Worm (Caenorhabditis elegans) whole organism, L4 larva: Measurements from ENCODE around the gene rmd-1.
A peak's percentile ranks its signal among the peaks of the same experiment; 100 is the strongest.

Experiments used
- F49E8.2 ChIP-seq: sonication (generic microtip); optimal IDR thresholded peaks from 2 replicates; lab custom pipeline; 2016; ENCODE audit warnings: missing compliant biosample characterization, mild to moderate bottlenecking, missing genetic modification characterization, borderline replicate concordance
- R02D3.7 ChIP-seq: fragments of 150-350 bp; sonication (generic microtip); optimal IDR thresholded peaks from 3 replicates; lab custom pipeline; 2014; ENCODE audit warnings: missing biosample characterization, missing genetic modification characterization
- T20F7.1 ChIP-seq: fragments of 200-800 bp; sonication (Bioruptor generic); optimal IDR thresholded peaks from 2 replicates; lab custom pipeline; 2018; ENCODE audit warnings: mild to moderate bottlenecking, missing genetic modification characterization, missing compliant biosample characterization
- Y48G9A.11 ChIP-seq: fragments of 200-800 bp; sonication (Bioruptor generic); IDR thresholded peaks from 2 replicates; pipeline ENCODE4 v1.3.6; 2022; ENCODE audit warnings: missing genetic modification reagents, missing genetic modification characterization, missing compliant biosample characterization
- Y5F2A.4 ChIP-seq: fragments of 200-800 bp; sonication (Bioruptor generic); optimal IDR thresholded peaks from 2 replicates; lab custom pipeline; 2018; ENCODE audit warnings: mild to moderate bottlenecking, missing genetic modification characterization, missing compliant biosample characterization
- aly-2 ChIP-seq: sonication (generic microtip); optimal IDR thresholded peaks from 2 replicates; lab custom pipeline; 2018; ENCODE audit warnings: missing biosample characterization, missing genetic modification characterization
- ama-1 ChIP-seq: fragments of 150-350 bp; optimal IDR thresholded peaks from 2 replicates; lab custom pipeline; 2014; ENCODE audit warnings: inconsistent platforms, mixed read lengths
- arid-1 ChIP-seq: fragments of 200-800 bp; sonication (Bioruptor generic); conservative IDR thresholded peaks from 2 replicates; pipeline ENCODE4 v1.3.6; 2022; ENCODE audit warnings: missing genetic modification reagents, missing genetic modification characterization, missing compliant biosample characterization
- ceh-20 ChIP-seq: fragments of 200-800 bp; sonication (Bioruptor generic); IDR thresholded peaks from 2 replicates; pipeline ENCODE4 v1.3.6; 2022; ENCODE audit warnings: missing genetic modification reagents, missing genetic modification characterization, missing compliant biosample characterization
- cey-2 ChIP-seq: sonication (generic microtip); optimal IDR thresholded peaks from 3 replicates; lab custom pipeline; 2017; ENCODE audit warnings: missing genetic modification characterization, mild to moderate bottlenecking, missing compliant biosample characterization, antibody characterized with exemption, borderline replicate concordance; ENCODE audit not compliant: insufficient read depth
- daf-12 ChIP-seq: fragments of 150-350 bp; optimal IDR thresholded peaks from 2 replicates; lab custom pipeline; 2014; ENCODE audit warnings: missing biosample characterization, missing genetic modification reagents, missing genetic modification characterization
- daf-16 ChIP-seq, 3 experiments: sonication (generic microtip); optimal IDR thresholded peaks; 2 replicates each; lab custom pipeline; 2016 to 2017; ENCODE audit warnings: missing genetic modification characterization in 3 of 3, missing genetic modification reagents in 3 of 3, mild to moderate bottlenecking in 2 of 3, missing compliant biosample characterization in 2 of 3, missing biosample characterization in 1 of 3, moderate library complexity in 1 of 3
- daf-19 ChIP-seq: fragments of 200-800 bp; sonication (Bioruptor generic); conservative IDR thresholded peaks from 2 replicates; pipeline ENCODE4 v1.3.6; 2022; ENCODE audit warnings: missing genetic modification characterization, missing compliant biosample characterization
- daf-8 ChIP-seq: fragments of 200-800 bp; sonication (Bioruptor generic); IDR thresholded peaks from 2 replicates; pipeline ENCODE4 v1.3.6; 2022; ENCODE audit warnings: missing genetic modification characterization, missing compliant biosample characterization
- dmd-6 ChIP-seq: fragments of 200-800 bp; sonication (Bioruptor generic); IDR thresholded peaks from 2 replicates; pipeline ENCODE4 v1.3.6; 2022; ENCODE audit warnings: missing genetic modification reagents, missing genetic modification characterization, missing compliant biosample characterization
- dmd-8 ChIP-seq: fragments of 200-800 bp; sonication (Bioruptor generic); IDR thresholded peaks from 2 replicates; pipeline ENCODE4 v1.3.6; 2022; ENCODE audit warnings: missing genetic modification characterization, missing compliant biosample characterization
- dve-1 ChIP-seq: sonication (generic microtip); optimal IDR thresholded peaks from 2 replicates; lab custom pipeline; 2017; ENCODE audit warnings: antibody characterized with exemption, mild to moderate bottlenecking, missing genetic modification characterization, missing compliant biosample characterization; ENCODE audit not compliant: insufficient read depth
- egl-43 ChIP-seq: fragments of 200-800 bp; sonication (Bioruptor generic); IDR thresholded peaks from 2 replicates; pipeline ENCODE4 v1.3.6; 2022; ENCODE audit warnings: missing genetic modification reagents, missing genetic modification characterization, missing compliant biosample characterization
- hif-1 ChIP-seq, 2 experiments: sonication (generic microtip); optimal IDR thresholded peaks; 2 replicates each; lab custom pipeline; 2016 to 2017; ENCODE audit warnings: missing compliant biosample characterization in 2 of 2, missing genetic modification characterization in 2 of 2, missing genetic modification reagents in 2 of 2, missing genotype in 2 of 2, mild to moderate bottlenecking in 1 of 2
- hlh-11 ChIP-seq: fragments of 200-800 bp; sonication (Bioruptor generic); optimal IDR thresholded peaks from 2 replicates; lab custom pipeline; 2018; ENCODE audit warnings: mild to moderate bottlenecking, missing genetic modification characterization, missing compliant biosample characterization
- hlh-30 ChIP-seq: sonication (generic microtip); optimal IDR thresholded peaks from 2 replicates; lab custom pipeline; 2017; ENCODE audit warnings: antibody characterized with exemption, mild to moderate bottlenecking, missing genetic modification characterization, missing compliant biosample characterization; ENCODE audit not compliant: insufficient read depth
- lin-1 ChIP-seq: fragments of 200-800 bp; sonication (Bioruptor generic); IDR thresholded peaks from 2 replicates; pipeline ENCODE4 v1.3.6; 2022; ENCODE audit warnings: missing genetic modification reagents, missing genetic modification characterization, missing compliant biosample characterization
- lin-15B ChIP-seq: fragments of 150-350 bp; sonication (generic microtip); optimal IDR thresholded peaks from 3 replicates; lab custom pipeline; 2014; ENCODE audit warnings: missing biosample characterization, missing genetic modification characterization
- lin-29 ChIP-seq: fragments of 200-800 bp; sonication (Bioruptor generic); IDR thresholded peaks from 2 replicates; pipeline ENCODE4 v1.3.6; 2022; ENCODE audit warnings: missing genetic modification reagents, missing genetic modification characterization, missing compliant biosample characterization
- lin-38 ChIP-seq: fragments of 200-800 bp; sonication (Bioruptor generic); IDR thresholded peaks from 2 replicates; pipeline ENCODE4 v1.3.6; 2022; ENCODE audit warnings: missing genetic modification reagents, missing genetic modification characterization, missing compliant biosample characterization
- madf-5 ChIP-seq, 2 experiments: fragments of 200-800 bp; sonication (Bioruptor generic); IDR thresholded peaks; 2 replicates each; pipeline ENCODE4 v1.3.6; 2022; ENCODE audit warnings: missing compliant biosample characterization in 2 of 2, missing genetic modification characterization in 2 of 2
- madf-9 ChIP-seq: fragments of 200-800 bp; sonication (Bioruptor generic); conservative IDR thresholded peaks from 2 replicates; pipeline ENCODE4 v1.3.6; 2022; ENCODE audit warnings: missing genetic modification reagents, missing genetic modification characterization, missing compliant biosample characterization
- mep-1 ChIP-seq: fragments of 150-350 bp; sonication (generic microtip); optimal IDR thresholded peaks from 3 replicates; lab custom pipeline; 2014; ENCODE audit warnings: missing biosample characterization, missing genetic modification characterization
- mes-2 ChIP-seq: sonication (generic microtip); optimal IDR thresholded peaks from 2 replicates; lab custom pipeline; 2016; ENCODE audit warnings: missing genotype, mild to moderate bottlenecking, missing genetic modification characterization, missing compliant biosample characterization; ENCODE audit not compliant: poor library complexity, severe bottlenecking
- nhr-102 ChIP-seq: sonication (generic microtip); optimal IDR thresholded peaks from 2 replicates; lab custom pipeline; 2016; ENCODE audit warnings: mild to moderate bottlenecking, missing genetic modification characterization, moderate library complexity, missing compliant biosample characterization
- nhr-111 ChIP-seq: fragments of 200-800 bp; sonication (Bioruptor generic); optimal IDR thresholded peaks from 2 replicates; lab custom pipeline; 2018; ENCODE audit warnings: mild to moderate bottlenecking, missing genetic modification characterization, missing compliant biosample characterization
- nhr-25 ChIP-seq: sonication (generic microtip); optimal IDR thresholded peaks from 2 replicates; lab custom pipeline; 2017; ENCODE audit warnings: missing genetic modification characterization, mild to moderate bottlenecking, missing compliant biosample characterization, antibody characterized with exemption, moderate library complexity, borderline replicate concordance; ENCODE audit not compliant: insufficient read depth
- nhr-48 ChIP-seq: sonication (generic microtip); optimal IDR thresholded peaks from 2 replicates; lab custom pipeline; 2016; ENCODE audit warnings: mild to moderate bottlenecking, missing genetic modification characterization, missing compliant biosample characterization
- pha-4 ChIP-seq, 2 experiments: fragments of 150-350 bp in 1 of 2; fragments of 200-800 bp in 1 of 2; sonication (Bioruptor generic) in 1 of 2; IDR thresholded peaks in 1 of 2; optimal IDR thresholded peaks in 1 of 2; 2 replicates each; pipeline versions ENCODE4 v1.3.6 to Lab custom; 2014 to 2022; ENCODE audit warnings: missing genetic modification characterization in 2 of 2, missing genetic modification reagents in 2 of 2, missing biosample characterization in 1 of 2, missing compliant biosample characterization in 1 of 2
- set-16 ChIP-seq: fragments of 200-800 bp; sonication (Bioruptor generic); IDR thresholded peaks from 2 replicates; pipeline ENCODE4 v1.3.6; 2022; ENCODE audit warnings: missing genetic modification reagents, missing genetic modification characterization, missing compliant biosample characterization
- spr-1 ChIP-seq: sonication (generic microtip); optimal IDR thresholded peaks from 2 replicates; lab custom pipeline; 2016; ENCODE audit warnings: mild to moderate bottlenecking, missing genetic modification characterization, missing compliant biosample characterization
- tra-1 ChIP-seq: fragments of 200-800 bp; sonication (Bioruptor generic); IDR thresholded peaks from 2 replicates; pipeline ENCODE4 v1.3.6; 2022; ENCODE audit warnings: missing genetic modification reagents, missing genetic modification characterization, missing compliant biosample characterization
- unc-130 ChIP-seq: sonication (generic microtip); optimal IDR thresholded peaks from 2 replicates; lab custom pipeline; 2016; ENCODE audit warnings: missing genetic modification reagents, missing genetic modification characterization, missing compliant biosample characterization
- unc-39 ChIP-seq: sonication (generic microtip); optimal IDR thresholded peaks from 2 replicates; lab custom pipeline; 2017; ENCODE audit warnings: missing biosample characterization, missing genetic modification characterization
- unc-62 ChIP-seq, 3 experiments: fragments of 150-350 bp in 1 of 3; sonication (generic microtip); optimal IDR thresholded peaks in 2 of 3; peaks in 1 of 3; 1 replicate in 1 of 3; 2 replicates in 2 of 3; lab custom pipeline; 2014 to 2017; ENCODE audit warnings: missing biosample characterization in 3 of 3, missing genetic modification characterization in 3 of 3, missing genetic modification reagents in 3 of 3, missing genotype in 1 of 3
- zip-2 ChIP-seq: fragments of 150-350 bp; optimal IDR thresholded peaks from 2 replicates; lab custom pipeline; 2014; ENCODE audit warnings: missing biosample characterization, missing genetic modification characterization
- ztf-11 ChIP-seq: fragments of 150-350 bp; optimal IDR thresholded peaks from 2 replicates; lab custom pipeline; 2014; ENCODE audit warnings: missing biosample characterization, missing genetic modification characterization
- ztf-7 ChIP-seq: fragments of 150-350 bp; optimal IDR thresholded peaks from 2 replicates; lab custom pipeline; 2014; ENCODE audit warnings: missing biosample characterization, missing genetic modification characterization

rmd-1 gene

DNA sequence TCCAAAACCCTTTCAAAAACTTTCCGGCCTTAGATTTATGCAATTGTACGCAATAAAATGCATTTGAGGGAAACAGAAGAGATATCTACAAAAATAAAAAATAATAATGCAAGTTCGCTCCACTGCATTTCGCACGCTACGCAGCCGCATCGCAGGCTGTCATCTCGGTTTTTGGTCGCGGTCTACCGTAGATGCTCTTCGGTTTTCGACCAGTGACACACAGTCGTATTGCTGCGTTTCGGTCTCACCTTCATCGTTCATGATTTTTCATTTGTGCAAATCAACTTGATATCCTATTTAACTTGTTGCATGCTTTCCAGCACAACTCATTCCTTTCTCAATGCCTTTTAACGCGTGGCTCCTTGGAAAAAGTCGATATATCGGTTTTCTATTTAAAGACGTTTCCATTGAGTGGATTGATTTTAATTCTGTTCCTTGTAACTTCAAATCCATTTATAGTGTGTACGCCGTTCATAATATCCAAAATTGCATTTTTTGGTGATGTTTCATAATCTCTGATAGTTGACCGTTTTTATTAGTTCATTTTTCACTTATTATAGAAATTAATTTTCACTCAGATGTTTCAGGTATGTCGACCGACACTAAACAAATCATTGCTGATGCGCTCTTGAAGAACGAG is 21.9 kb downstream of the rmd-1 start, which contains the start of gene vha-1 (continued):
- TF ChIP-seq Y48G9A.11 (GFP tag; lab: Robert Waterston, UW) (no peak), tra-1 (GFP tag; lab: Robert Waterston, UW) (0 out of 2 replicates have a peak, but pooled peaks have one; percentile 46), nhr-25 (tag; lab: Kevin White, UChicago) (peak; percentile 66), dmd-8 (no peak), daf-19 (GFP tag; lab: Robert Waterston, UW) (no peak), daf-12 (tag; lab: Kevin White, UChicago) (no peak), madf-5 (GFP tag; IDR thresholded peaks at IDR 0.05; lab: Robert Waterston, UW) (no peak), ztf-7 (tag; lab: Kevin White, UChicago) (peak; percentile 22), R02D3.7 (no peak), cey-2 (tag; lab: Kevin White, UChicago) (no peak), nhr-102 (tag; lab: Kevin White, UChicago) (peak; percentile 63), unc-39 (tag; lab: Kevin White, UChicago) (no peak), lin-15B (tag; lab: Kevin White, UChicago) (peak; percentile 40), zip-2 (tag; lab: Kevin White, UChicago) (no peak), hlh-30 (tag; lab: Kevin White, UChicago) (peak; percentile 70), dmd-6 (GFP tag; lab: Robert Waterston, UW) (peak; percentile 93), aly-2 (tag; lab: Kevin White, UChicago) (no peak), lin-29 (no peak)

ce11 chrIII:9782011-9782436 is 23.1 kb downstream of the rmd-1 start, which contains the start of gene vha-2:
Gene vha-2 (plus strand): TSS chrIII:9782164.
- TF ChIP-seq arid-1 (peak; percentile 49), lin-1 (GFP tag; lab: Robert Waterston, UW) (peak; percentile 61), ama-1 (peak; percentile 90), F49E8.2 (peak; percentile 40), madf-9 (GFP tag; lab: Robert Waterston, UW) (peak; percentile 49; the same call in 1 of the 2 replicates), ztf-11 (no peak), egl-43 (0 out of 2 replicates have a peak, but pooled peaks have one; percentile 47), daf-16 (GFP tag; optimal IDR thresholded peaks at IDR 0.05; lab: Kevin White, UChicago) (peak in 1 of 2 experiments; percentile 9), daf-16 (tag; optimal IDR thresholded peaks at IDR 0.05; lab: Kevin White, UChicago) (peak; percentile 31), unc-130 (GFP tag; lab: Kevin White, UChicago) (no peak), set-16 (GFP tag; lab: Robert Waterston, UW) (peak; percentile 23; the same call in 1 of the 2 replicates), lin-38 (peak; percentile 77), hlh-11 (tag; lab: Kevin White, UChicago) (peak; percentile 32), unc-62 (GFP tag; optimal IDR thresholded peaks at IDR 0.05 in 1 of 2; lab: Kevin White, UChicago) (peak in 1 of 2 experiments; percentile 91), unc-62 (tag; optimal IDR thresholded peaks at IDR 0.05; lab: Kevin White, UChicago) (no peak), mep-1 (tag; lab: Kevin White, UChicago) (peak; percentile 7), T20F7.1 (GFP tag; lab: Kevin White, UChicago) (peak; percentile 61), nhr-102 (tag; lab: Kevin White, UChicago) (peak; percentile 12), hif-1 (tag; optimal IDR thresholded peaks at IDR 0.05; lab: Kevin White, UChicago) (no peak), ceh-20 (GFP tag; lab: Robert Waterston, UW) (no peak), tra-1 (GFP tag; lab: Robert Waterston, UW) (peak; percentile 26; the same call in 1 of the 2 replicates), dve-1 (tag; lab: Kevin White, UChicago) (peak; percentile 31), nhr-111 (GFP tag; lab: Kevin White, UChicago) (peak; percentile 42), mes-2 (tag; lab: Kevin White, UChicago) (peak; percentile 32), madf-5 (GFP tag; IDR thresholded peaks at IDR 0.05; lab: Robert Waterston, UW) (0 out of 4 replicates have a peak, but pooled peaks of 1 of the 2 experiments have one; percentile 34), daf-8 (GFP tag; lab: Robert Waterston, UW) (0 out of 2 replicates have a peak, but pooled peaks have one; percentile 10), spr-1 (peak; percentile 39), Y5F2A.4 (no peak), lin-29 (no peak; the same call in 1 of the 2 replicates), nhr-48 (tag; lab: Kevin White, UChicago) (peak; percentile 10), pha-4 (GFP tag; IDR thresholded peaks at IDR 0.05; lab: Robert Waterston, UW) (peak; percentile 38), pha-4 (tag; optimal IDR thresholded peaks at IDR 0.05; lab: Kevin White, UChicago) (no peak)
- TF ChIP-seq, all 104 proteins: peak for 23
